Worm (Caenorhabditis elegans): Measurements from ENCODE around the gene npa-1.
"Not testable (repeated sequence)": the region's sequence is repeated elsewhere in the genome, so short reads cannot be mapped to it uniquely, and the experiment has no call there.

The npa-1 gene

DNA sequence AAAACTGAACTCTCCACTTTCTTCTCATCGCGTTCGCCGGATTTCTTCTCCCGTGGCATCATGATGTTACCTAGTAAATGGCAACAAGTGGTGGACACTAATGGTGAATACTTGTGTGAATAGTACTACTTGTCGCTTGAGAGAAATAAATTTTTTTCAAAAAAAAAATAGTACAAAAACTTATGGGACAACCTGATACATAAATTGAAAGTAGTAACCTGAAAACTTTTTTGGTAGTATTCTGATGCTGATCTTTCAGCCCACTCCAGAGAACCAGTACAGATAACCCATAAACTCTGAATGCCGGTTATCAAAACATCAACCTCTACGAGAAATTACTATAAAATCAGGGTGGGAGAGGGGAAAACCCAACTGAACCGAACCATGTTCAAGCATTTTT lies 17.8 kb upstream of the npa-1 start, which contains the start of gene Y57E12AL.2:
Gene Y57E12AL.2, plus strand, starts transcription at position 301 of the 400 bp plus-strand sequence.
- not testable (repeated sequence) for TF ChIP-seq ztf-29 (GFP tag; IDR thresholded peaks at IDR 0.05); ref-1 (GFP tag; conservative IDR thresholded peaks at IDR 0.05); T22C8.4 (GFP tag; IDR thresholded peaks at IDR 0.05)

DNA sequence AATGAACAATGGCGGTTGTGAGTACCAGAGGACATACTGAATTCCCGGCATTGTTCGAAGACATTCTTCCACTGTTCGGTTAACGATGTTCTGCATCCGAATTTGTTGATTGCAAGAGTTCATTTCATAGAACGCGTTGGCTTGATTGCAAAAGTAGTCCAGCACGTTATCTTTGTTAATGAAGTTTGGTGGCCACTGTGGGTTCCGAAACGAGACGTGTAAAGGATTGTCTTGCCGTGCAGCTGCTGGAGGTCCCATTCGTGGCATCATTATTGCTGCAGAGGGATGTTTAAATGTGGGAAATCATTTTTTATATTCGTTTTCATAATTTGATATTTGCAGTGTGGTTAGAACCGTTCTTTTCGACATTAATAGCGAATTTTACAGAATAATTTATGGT lies 16.2 kb upstream of the npa-1 start, which contains the start of gene mdt-6:
Gene mdt-6, minus strand, starts transcription at position 275 of the 400 bp plus-strand sequence.
- TF ChIP-seq ref-1 (GFP tag; conservative IDR thresholded peaks at IDR 0.05) (no peak), cog-1 (tag; optimal IDR thresholded peaks at IDR 0.05) (no peak), ztf-29 (GFP tag; IDR thresholded peaks at IDR 0.05) (no peak), tab-1 (GFP tag; IDR thresholded peaks at IDR 0.05) (no peak), klf-2 (GFP tag; conservative IDR thresholded peaks at IDR 0.05) (no peak), ztf-23 (GFP tag; IDR thresholded peaks at IDR 0.05) (no peak), flt-1 (GFP tag; IDR thresholded peaks at IDR 0.05) (no peak), med-1 (GFP tag; optimal IDR thresholded peaks at IDR 0.05; ENCODE audit: insufficient read depth) (no peak), T22C8.4 (GFP tag; IDR thresholded peaks at IDR 0.05) (no peak)

DNA sequence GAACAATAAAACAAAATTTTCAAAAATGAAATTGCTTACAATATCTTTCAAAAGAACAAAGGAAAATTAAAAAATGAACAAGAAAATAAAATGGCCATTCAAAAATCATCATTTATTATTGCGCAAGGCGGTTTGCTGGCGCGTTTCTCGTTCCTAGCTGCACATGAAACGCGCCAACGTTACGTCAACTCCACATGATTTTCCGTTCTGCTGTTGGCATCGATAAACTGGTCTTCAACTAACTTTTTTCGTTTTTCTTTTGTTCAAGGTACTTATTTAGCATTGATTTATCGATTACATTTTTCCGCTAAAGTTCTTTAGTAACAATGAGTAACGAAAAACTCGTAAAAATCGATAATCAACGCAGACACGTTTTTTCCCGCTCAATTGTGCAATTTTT lies 15.2 kb upstream of the npa-1 start, which contains the start of the genes Y57E12AL.6 and Y57E12AL.1:
Gene Y57E12AL.6, minus strand, starts transcription at position 75 of the 400 bp plus-strand sequence.
Gene Y57E12AL.1, plus strand, starts transcription at position 135 of the 400 bp plus-strand sequence.
- TF ChIP-seq klf-2 (GFP tag; conservative IDR thresholded peaks at IDR 0.05): peak; percentile 50; the same call in 1 of the 2 replicates
- TF ChIP-seq T22C8.4 (GFP tag; IDR thresholded peaks at IDR 0.05): peak; percentile 54
- peak; percentile 56 for TF ChIP-seq med-1 (GFP tag; optimal IDR thresholded peaks at IDR 0.05; ENCODE audit: insufficient read depth)
- peak; percentile 43 for TF ChIP-seq cog-1 (tag; optimal IDR thresholded peaks at IDR 0.05)
- TF ChIP-seq ztf-29 (GFP tag; IDR thresholded peaks at IDR 0.05): 0 out of 2 replicates have a peak, but pooled peaks have one; percentile 15
- TF ChIP-seq tab-1 (GFP tag; IDR thresholded peaks at IDR 0.05): 0 out of 2 replicates have a peak, but pooled peaks have one; percentile 38
- TF ChIP-seq flt-1 (GFP tag; IDR thresholded peaks at IDR 0.05): peak; percentile 54
- no peak for TF ChIP-seq ref-1 (GFP tag; conservative IDR thresholded peaks at IDR 0.05)
- TF ChIP-seq ztf-23 (GFP tag; IDR thresholded peaks at IDR 0.05): peak; percentile 80

DNA sequence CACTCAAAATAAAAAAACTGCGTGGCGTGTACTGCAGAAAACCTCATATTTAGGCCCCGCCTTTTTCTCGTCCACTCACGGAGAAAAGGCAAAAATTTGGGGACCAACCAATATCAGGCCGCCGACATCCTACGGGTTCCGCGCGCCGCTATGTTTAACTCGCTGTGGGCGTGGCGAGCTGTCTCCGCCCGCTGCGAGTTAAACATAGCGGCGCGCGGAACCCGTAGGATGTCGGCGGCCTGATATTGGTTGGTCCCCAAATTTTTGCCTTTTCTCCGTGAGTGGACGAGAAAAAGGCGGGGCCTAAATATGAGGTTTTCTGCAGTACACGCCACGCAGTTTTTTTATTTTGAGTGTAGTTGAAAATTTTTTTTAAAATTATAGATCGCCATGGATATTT lies 12.8 kb upstream of the npa-1 start, which contains the start of gene tmem-258:
Gene tmem-258, plus strand, starts transcription at position 385 of the 400 bp plus-strand sequence.
- not testable (repeated sequence) for TF ChIP-seq klf-2 (GFP tag; conservative IDR thresholded peaks at IDR 0.05); tab-1 (GFP tag; IDR thresholded peaks at IDR 0.05); T22C8.4 (GFP tag; IDR thresholded peaks at IDR 0.05)

DNA sequence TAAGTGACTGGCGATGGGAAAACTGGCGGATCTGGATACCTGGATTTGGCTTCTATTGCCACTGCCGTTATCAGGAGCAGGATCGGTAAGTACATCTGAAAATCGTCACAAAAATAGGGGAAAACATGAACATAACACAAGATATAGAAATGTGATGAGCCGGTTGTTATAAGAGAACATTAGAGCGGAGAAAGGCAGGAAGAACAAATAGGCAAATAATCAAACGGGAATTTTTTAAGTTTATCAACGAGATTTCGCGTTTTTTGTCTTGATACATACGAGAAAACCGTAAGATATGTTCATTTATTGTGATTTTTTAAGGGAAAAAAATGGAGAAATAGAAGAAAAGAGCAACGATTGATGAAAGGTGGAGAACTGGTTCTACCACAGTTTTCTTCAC lies 10.4 kb upstream of the npa-1 start, which contains the start of gene Y57E12AR.1:
Gene Y57E12AR.1, minus strand, starts transcription at position 101 of the 400 bp plus-strand sequence.
- TF ChIP-seq ztf-29 (GFP tag; IDR thresholded peaks at IDR 0.05) (no peak), flt-1 (GFP tag; IDR thresholded peaks at IDR 0.05) (no peak), med-1 (GFP tag; optimal IDR thresholded peaks at IDR 0.05; ENCODE audit: insufficient read depth) (no peak), klf-2 (GFP tag; conservative IDR thresholded peaks at IDR 0.05) (no peak), ztf-23 (GFP tag; IDR thresholded peaks at IDR 0.05) (no peak), ref-1 (GFP tag; conservative IDR thresholded peaks at IDR 0.05) (no peak), T22C8.4 (GFP tag; IDR thresholded peaks at IDR 0.05) (no peak), cog-1 (tag; optimal IDR thresholded peaks at IDR 0.05) (no peak), tab-1 (GFP tag; IDR thresholded peaks at IDR 0.05) (no peak)

DNA sequence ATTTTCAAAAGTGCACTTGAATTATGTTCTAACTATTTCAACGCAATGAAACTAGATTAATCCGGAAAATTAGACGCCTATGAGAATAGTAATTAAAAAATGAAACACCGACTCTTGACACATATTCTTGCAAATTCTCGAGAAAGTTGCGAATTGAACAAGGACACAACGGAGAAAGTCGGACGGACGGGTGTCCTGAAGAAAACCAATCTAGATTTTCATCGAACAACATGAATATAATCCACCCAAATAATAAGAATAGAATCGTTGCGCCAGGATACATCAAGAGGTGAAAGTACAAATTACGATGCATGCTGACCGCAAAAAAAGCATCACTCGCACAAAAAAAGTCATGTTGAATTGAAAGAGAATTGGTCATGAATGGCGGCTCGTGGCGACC lies 6.7 kb upstream of the npa-1 start:
- TF ChIP-seq ztf-23 (GFP tag; IDR thresholded peaks at IDR 0.05) (no peak), T22C8.4 (GFP tag; IDR thresholded peaks at IDR 0.05) (no peak)

DNA sequence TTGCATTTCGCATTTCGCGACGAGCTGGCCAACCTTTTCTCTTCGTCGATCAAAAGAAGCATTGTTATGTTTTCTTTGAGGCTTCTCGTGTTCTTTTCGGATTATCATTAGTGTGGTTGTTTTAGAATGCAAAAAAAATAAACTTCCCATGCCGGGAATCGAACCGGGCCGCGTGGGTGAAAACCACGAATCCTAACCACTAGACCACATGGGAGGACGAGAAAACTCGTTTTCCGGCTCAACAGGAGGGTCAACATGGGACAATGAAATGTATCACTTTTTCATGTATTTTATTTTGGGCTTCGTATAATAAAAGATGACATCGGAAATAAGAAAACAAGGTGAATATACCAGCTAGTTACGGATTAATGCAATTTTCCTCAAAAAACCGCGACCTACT lies 6.0 kb upstream of the npa-1 start:
- TF ChIP-seq klf-2 (GFP tag; conservative IDR thresholded peaks at IDR 0.05) (no peak), med-1 (GFP tag; optimal IDR thresholded peaks at IDR 0.05; ENCODE audit: insufficient read depth) (no peak), ztf-23 (GFP tag; IDR thresholded peaks at IDR 0.05) (no peak), ztf-29 (GFP tag; IDR thresholded peaks at IDR 0.05) (no peak), T22C8.4 (GFP tag; IDR thresholded peaks at IDR 0.05) (no peak)

DNA sequence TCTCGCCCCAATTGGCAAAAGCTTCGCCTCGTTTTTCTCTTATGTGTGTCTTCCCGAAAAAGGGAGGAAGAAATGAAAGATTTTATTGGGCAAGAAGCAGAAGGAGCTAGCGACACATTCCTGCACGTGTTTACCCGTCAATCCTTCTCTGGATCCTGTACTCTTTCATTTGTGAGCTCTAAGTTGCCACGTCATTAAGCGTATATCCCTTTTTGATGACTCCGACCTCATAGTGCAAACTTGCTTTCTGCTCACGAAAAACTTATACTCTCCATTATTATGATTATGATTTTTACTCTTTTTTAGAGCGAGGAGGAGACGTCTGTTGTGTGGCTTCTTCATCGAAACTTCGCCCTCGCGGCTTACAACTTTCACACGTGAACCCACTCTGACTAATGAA lies 3.3 kb upstream of the npa-1 start, which contains the start of gene F27B10.1:
Gene F27B10.1, plus strand, starts transcription at position 301 of the 400 bp plus-strand sequence.
- TF ChIP-seq ref-1 (GFP tag; conservative IDR thresholded peaks at IDR 0.05) (no peak), T22C8.4 (GFP tag; IDR thresholded peaks at IDR 0.05) (no peak), cog-1 (tag; optimal IDR thresholded peaks at IDR 0.05) (no peak), klf-2 (GFP tag; conservative IDR thresholded peaks at IDR 0.05) (no peak), ztf-23 (GFP tag; IDR thresholded peaks at IDR 0.05) (no peak), flt-1 (GFP tag; IDR thresholded peaks at IDR 0.05) (no peak), ztf-29 (GFP tag; IDR thresholded peaks at IDR 0.05) (no peak), med-1 (GFP tag; optimal IDR thresholded peaks at IDR 0.05; ENCODE audit: insufficient read depth) (no peak), tab-1 (GFP tag; IDR thresholded peaks at IDR 0.05) (no peak)

DNA sequence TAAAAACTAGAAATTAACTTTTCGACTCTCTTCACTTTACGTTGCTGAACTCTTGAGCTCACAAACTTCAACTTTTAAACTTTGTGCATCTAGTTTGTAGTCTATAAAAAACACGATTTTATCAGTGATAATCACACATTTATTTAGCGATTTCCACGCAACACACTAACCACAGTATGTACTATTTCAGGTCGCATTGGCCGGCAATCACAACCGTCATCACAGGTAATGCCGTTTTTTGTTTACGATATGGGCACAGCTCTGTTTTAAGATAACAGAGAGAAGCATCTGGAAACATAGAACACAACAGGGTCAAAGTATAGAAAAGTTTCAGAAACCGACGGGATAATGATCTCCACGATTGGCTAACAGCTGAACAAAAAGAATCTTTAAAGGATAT lies 574 bp downstream of the npa-1 start:
- TF ChIP-seq ztf-29 (GFP tag; IDR thresholded peaks at IDR 0.05) (no peak), T22C8.4 (GFP tag; IDR thresholded peaks at IDR 0.05) (no peak), tab-1 (GFP tag; IDR thresholded peaks at IDR 0.05) (no peak), med-1 (GFP tag; optimal IDR thresholded peaks at IDR 0.05; ENCODE audit: insufficient read depth) (no peak), flt-1 (GFP tag; IDR thresholded peaks at IDR 0.05) (no peak), ref-1 (GFP tag; conservative IDR thresholded peaks at IDR 0.05) (no peak), cog-1 (tag; optimal IDR thresholded peaks at IDR 0.05) (no peak), klf-2 (GFP tag; conservative IDR thresholded peaks at IDR 0.05) (no peak), ztf-23 (GFP tag; IDR thresholded peaks at IDR 0.05) (no peak)

DNA sequence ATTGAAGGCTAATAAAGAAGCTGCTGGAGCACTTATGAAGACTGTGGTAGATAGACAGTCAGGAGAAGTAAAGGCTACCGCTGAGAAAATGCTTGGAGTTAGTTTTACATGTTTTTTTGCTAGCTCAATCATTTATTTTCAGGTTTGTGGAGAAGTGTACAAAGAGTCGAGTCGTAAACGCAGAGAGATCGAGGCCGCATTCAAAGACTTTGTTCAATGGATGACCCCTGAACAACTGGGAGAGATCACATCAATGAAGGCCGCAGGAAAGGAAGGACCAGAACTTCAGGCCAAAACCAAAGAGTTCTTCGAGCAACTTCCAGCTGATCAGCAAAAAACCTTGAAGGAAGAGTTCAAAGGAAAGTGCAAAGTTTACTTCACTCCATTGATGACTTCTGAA lies 3.2 kb downstream of the npa-1 start:
- no peak for TF ChIP-seq tab-1 (GFP tag; IDR thresholded peaks at IDR 0.05)
- no peak for TF ChIP-seq med-1 (GFP tag; optimal IDR thresholded peaks at IDR 0.05; ENCODE audit: insufficient read depth)
- no peak for TF ChIP-seq klf-2 (GFP tag; conservative IDR thresholded peaks at IDR 0.05)
- TF ChIP-seq ref-1 (GFP tag; conservative IDR thresholded peaks at IDR 0.05): no peak
- no peak for TF ChIP-seq T22C8.4 (GFP tag; IDR thresholded peaks at IDR 0.05)

Data from whole organism, midembryonic.